Worm (Caenorhabditis elegans) whole organism, L3 larva: ENCODE measurements around the gene Y40C7B.4.

Experiments used
- R02D3.7 ChIP-seq: fragments of 150-350 bp; optimal IDR thresholded peaks from 2 replicates; lab custom pipeline; 2014; ENCODE audit warnings: missing biosample characterization, missing genetic modification characterization
- ZK546.5 ChIP-seq: sonication (generic microtip); optimal IDR thresholded peaks from 2 replicates; lab custom pipeline; 2017; ENCODE audit warnings: missing biosample characterization, missing genetic modification characterization
- aly-2 ChIP-seq: fragments of 150-350 bp; optimal IDR thresholded peaks from 2 replicates; lab custom pipeline; 2014; ENCODE audit warnings: missing biosample characterization, missing genetic modification characterization
- ama-1 ChIP-seq: fragments of 150-350 bp; optimal IDR thresholded peaks from 2 replicates; lab custom pipeline; 2018
- ceh-16 ChIP-seq: sonication (generic microtip); optimal IDR thresholded peaks from 2 replicates; lab custom pipeline; 2017; ENCODE audit warnings: missing biosample characterization, missing genetic modification characterization
- ceh-28 ChIP-seq: fragments of 150-350 bp; optimal IDR thresholded peaks from 2 replicates; lab custom pipeline; 2014; ENCODE audit warnings: missing biosample characterization, missing genetic modification reagents, missing genetic modification characterization
- ceh-9 ChIP-seq: sonication (generic microtip); optimal IDR thresholded peaks from 2 replicates; lab custom pipeline; 2018; ENCODE audit warnings: missing biosample characterization, missing genetic modification characterization
- daf-12 ChIP-seq: fragments of 150-350 bp; optimal IDR thresholded peaks from 2 replicates; lab custom pipeline; 2014; ENCODE audit warnings: missing biosample characterization, missing genetic modification reagents, missing genetic modification characterization
- egl-27 ChIP-seq: sonication (generic microtip); optimal IDR thresholded peaks from 4 replicates; lab custom pipeline; 2017; ENCODE audit warnings: missing biosample characterization, missing genetic modification reagents, missing genetic modification characterization
- elt-1 ChIP-seq: fragments of 150-350 bp; optimal IDR thresholded peaks from 2 replicates; lab custom pipeline; 2014; ENCODE audit warnings: missing biosample characterization, missing genetic modification characterization
- elt-2 ChIP-seq: sonication (generic microtip); optimal IDR thresholded peaks from 2 replicates; lab custom pipeline; 2016; ENCODE audit warnings: missing genetic modification reagents, mild to moderate bottlenecking, missing genetic modification characterization, missing compliant biosample characterization
- elt-3 ChIP-seq, 3 experiments: fragments of 150-350 bp in 1 of 3; sonication (generic microtip) in 2 of 3; optimal IDR thresholded peaks; 2 replicates in 2 of 3; 4 replicates in 1 of 3; lab custom pipeline; 2014 to 2017; ENCODE audit warnings: missing biosample characterization in 3 of 3, missing genetic modification characterization in 3 of 3
- eor-1 ChIP-seq, 2 experiments: fragments of 150-350 bp; optimal IDR thresholded peaks; 2 replicates each; lab custom pipeline; 2014 to 2018; ENCODE audit warnings: missing biosample characterization in 2 of 2, missing genetic modification characterization in 2 of 2
- fkh-10 ChIP-seq: sonication (generic microtip); optimal IDR thresholded peaks from 2 replicates; lab custom pipeline; 2017; ENCODE audit warnings: missing biosample characterization, missing genetic modification reagents, missing genetic modification characterization
- fos-1 ChIP-seq: fragments of 150-350 bp; optimal IDR thresholded peaks from 2 replicates; lab custom pipeline; 2014; ENCODE audit warnings: missing biosample characterization, missing genetic modification characterization
- hmg-11 ChIP-seq: sonication (generic microtip); optimal IDR thresholded peaks from 2 replicates; lab custom pipeline; 2016; ENCODE audit warnings: missing genetic modification characterization, missing compliant biosample characterization
- jun-1 ChIP-seq: fragments of 150-350 bp; optimal IDR thresholded peaks from 2 replicates; lab custom pipeline; 2014; ENCODE audit warnings: missing biosample characterization, missing genetic modification reagents, missing genetic modification characterization
- lin-15B ChIP-seq: fragments of 150-350 bp; optimal IDR thresholded peaks from 2 replicates; lab custom pipeline; 2014; ENCODE audit warnings: missing biosample characterization, missing genetic modification characterization
- lin-39 ChIP-seq: fragments of 150-350 bp; optimal IDR thresholded peaks from 2 replicates; lab custom pipeline; 2018; ENCODE audit warnings: missing biosample characterization, missing genetic modification reagents, missing genetic modification characterization
- lsy-12 ChIP-seq: sonication (generic microtip); optimal IDR thresholded peaks from 2 replicates; lab custom pipeline; 2016; ENCODE audit warnings: mild to moderate bottlenecking, missing genetic modification characterization, missing compliant biosample characterization
- mdl-1 ChIP-seq: fragments of 150-350 bp; optimal IDR thresholded peaks from 2 replicates; lab custom pipeline; 2014; ENCODE audit warnings: missing biosample characterization, missing genetic modification characterization
- mml-1 ChIP-seq: fragments of 150-350 bp; sonication (generic microtip); optimal IDR thresholded peaks from 3 replicates; lab custom pipeline; 2014; ENCODE audit warnings: missing biosample characterization, missing genetic modification characterization
- nfya-1 ChIP-seq: sonication (generic microtip); optimal IDR thresholded peaks from 2 replicates; lab custom pipeline; 2017; ENCODE audit warnings: missing genetic modification characterization, mild to moderate bottlenecking, missing compliant biosample characterization, antibody characterized with exemption, moderate library complexity; ENCODE audit not compliant: insufficient read depth
- nhr-237 ChIP-seq: fragments of 150-350 bp; optimal IDR thresholded peaks from 2 replicates; lab custom pipeline; 2014; ENCODE audit warnings: missing biosample characterization, missing genetic modification characterization
- nhr-25 ChIP-seq: sonication (generic microtip); optimal IDR thresholded peaks from 2 replicates; lab custom pipeline; 2017; ENCODE audit warnings: missing biosample characterization, missing genetic modification characterization
- nhr-28 ChIP-seq: fragments of 150-350 bp; optimal IDR thresholded peaks from 2 replicates; lab custom pipeline; 2014; ENCODE audit warnings: missing biosample characterization, missing genetic modification characterization
- nhr-43 ChIP-seq: sonication (generic microtip); optimal IDR thresholded peaks from 2 replicates; lab custom pipeline; 2016; ENCODE audit warnings: mild to moderate bottlenecking, missing genetic modification characterization, missing compliant biosample characterization; ENCODE audit not compliant: poor library complexity, severe bottlenecking
- nhr-67 ChIP-seq: fragments of 150-350 bp; optimal IDR thresholded peaks from 2 replicates; lab custom pipeline; 2014; ENCODE audit warnings: missing biosample characterization, missing genetic modification characterization
- nhr-76 ChIP-seq: fragments of 150-350 bp; sonication (generic microtip); optimal IDR thresholded peaks from 5 replicates; lab custom pipeline; 2014; ENCODE audit warnings: missing biosample characterization, missing genetic modification characterization
- pha-4 ChIP-seq: fragments of 150-350 bp; optimal IDR thresholded peaks from 2 replicates; lab custom pipeline; 2014; ENCODE audit warnings: missing biosample characterization, missing genetic modification reagents, missing genetic modification characterization
- pqm-1 ChIP-seq: fragments of 150-350 bp; optimal IDR thresholded peaks from 2 replicates; lab custom pipeline; 2017; ENCODE audit warnings: missing biosample characterization, missing genetic modification characterization, inconsistent platforms
- sea-2 ChIP-seq: fragments of 150-350 bp; sonication (generic microtip); optimal IDR thresholded peaks from 4 replicates; lab custom pipeline; 2014; ENCODE audit warnings: missing biosample characterization, missing genetic modification reagents, missing genetic modification characterization
- skn-1 ChIP-seq: fragments of 150-350 bp; optimal IDR thresholded peaks from 2 replicates; lab custom pipeline; 2014; ENCODE audit warnings: missing biosample characterization, missing genetic modification characterization
- snpc-4 ChIP-seq: fragments of 150-350 bp; optimal IDR thresholded peaks from 2 replicates; lab custom pipeline; 2014; ENCODE audit warnings: missing biosample characterization, missing genetic modification characterization
- tbx-2 ChIP-seq: sonication (generic microtip); optimal IDR thresholded peaks from 2 replicates; lab custom pipeline; 2016; ENCODE audit warnings: mild to moderate bottlenecking, missing genetic modification characterization, missing compliant biosample characterization
- unc-62 ChIP-seq: fragments of 150-350 bp; sonication (generic microtip); optimal IDR thresholded peaks from 4 replicates; lab custom pipeline; 2014; ENCODE audit warnings: missing biosample characterization, missing genetic modification reagents, missing genetic modification characterization
- zag-1 ChIP-seq: fragments of 150-350 bp; optimal IDR thresholded peaks from 2 replicates; lab custom pipeline; 2014; ENCODE audit warnings: missing biosample characterization, missing genetic modification characterization
- ztf-11 ChIP-seq: fragments of 150-350 bp; optimal IDR thresholded peaks from 2 replicates; lab custom pipeline; 2014; ENCODE audit warnings: missing biosample characterization, missing genetic modification characterization
- ztf-4 ChIP-seq: fragments of 150-350 bp; optimal IDR thresholded peaks from 2 replicates; lab custom pipeline; 2014; ENCODE audit warnings: missing biosample characterization, missing genetic modification characterization

Gene Y40C7B.4

ce11 chrX:17230108-17230507, 26.5 kb downstream of the Y40C7B.4 start, which contains the start of gene T25G12.6:
Gene T25G12.6 (minus strand): TSS chrX:17230208.
- TF ChIP-seq elt-1 (tag; lab: Kevin White, UChicago) (no peak), elt-2 (tag; lab: Kevin White, UChicago) (peak; percentile 52), daf-12 (tag; lab: Kevin White, UChicago) (no peak)

ce11 chrX:17227376-17227775, 29.2 kb downstream of the Y40C7B.4 start:
- TF ChIP-seq sea-2 (GFP tag; lab: Kevin White, UChicago) (no peak), ama-1 (lab: Kevin White, UChicago) (no peak), jun-1 (no peak), lin-39 (tag; lab: Kevin White, UChicago) (no peak), hmg-11 (tag; lab: Kevin White, UChicago) (no peak), daf-12 (tag; lab: Kevin White, UChicago) (no peak), fkh-10 (no peak), nhr-43 (tag; lab: Kevin White, UChicago) (no peak), nhr-25 (no peak), nhr-67 (tag; lab: Kevin White, UChicago) (no peak), nhr-28 (no peak), zag-1 (tag; lab: Kevin White, UChicago) (no peak), lsy-12 (tag; lab: Kevin White, UChicago) (no peak), ztf-11 (tag; lab: Kevin White, UChicago) (no peak), aly-2 (tag; lab: Kevin White, UChicago) (no peak), R02D3.7 (tag; lab: Kevin White, UChicago) (no peak), elt-3 (tag; optimal IDR thresholded peaks at IDR 0.05; lab: Kevin White, UChicago) (no peak), nhr-76 (tag; lab: Kevin White, UChicago) (no peak), unc-62 (GFP tag; lab: Kevin White, UChicago) (no peak)

- TF ChIP-seq nhr-237 (tag; lab: Kevin White, UChicago) (no peak), nfya-1 (tag; lab: Kevin White, UChicago) (peak; percentile 15), hmg-11 (tag; lab: Kevin White, UChicago) (peak; percentile 41), skn-1 (tag; lab: Kevin White, UChicago) (no peak), pha-4 (tag; lab: Kevin White, UChicago) (peak; percentile 46)
Measured at ce11 chrX:17221873-17222525, 34.6 kb downstream of the Y40C7B.4 start, which contains the start of gene rab-6.2. Gene rab-6.2 (plus strand): TSS chrX:17222475.

ce11 chrX:17217050-17217813, 39.4 kb downstream of the Y40C7B.4 start, which contains the start of gene acdh-7:
Gene acdh-7 (minus strand): TSS chrX:17217105.
- TF ChIP-seq elt-3 (tag; optimal IDR thresholded peaks at IDR 0.05; lab: Kevin White, UChicago) (peak in 2 of 3 experiments; percentile 21 to 38), egl-27 (tag; lab: Kevin White, UChicago) (no peak), pqm-1 (tag; lab: Kevin White, UChicago) (peak; percentile 20), nfya-1 (tag; lab: Kevin White, UChicago) (peak; percentile 28), elt-2 (tag; lab: Kevin White, UChicago) (peak; percentile 76), nhr-43 (tag; lab: Kevin White, UChicago) (peak; percentile 14), ztf-11 (tag; lab: Kevin White, UChicago) (no peak), ceh-28 (tag; lab: Kevin White, UChicago) (peak; percentile 64)
- TF ChIP-seq, all 47 proteins: peak for 6

- TF ChIP-seq unc-62 (GFP tag; lab: Kevin White, UChicago) (no peak), pqm-1 (tag; lab: Kevin White, UChicago) (peak; percentile 52), elt-1 (tag; lab: Kevin White, UChicago) (no peak), nhr-67 (tag; lab: Kevin White, UChicago) (no peak), nhr-25 (peak; percentile 17), mml-1 (no peak), nhr-43 (tag; lab: Kevin White, UChicago) (peak; percentile 46), lin-39 (tag; lab: Kevin White, UChicago) (no peak), ceh-28 (tag; lab: Kevin White, UChicago) (no peak), pha-4 (tag; lab: Kevin White, UChicago) (no peak), nfya-1 (tag; lab: Kevin White, UChicago) (peak; percentile 91), ztf-4 (tag; lab: Kevin White, UChicago) (no peak), lin-15B (tag; lab: Kevin White, UChicago) (no peak), ceh-16 (tag; lab: Kevin White, UChicago) (no peak), lsy-12 (tag; lab: Kevin White, UChicago) (no peak), mdl-1 (tag; lab: Kevin White, UChicago) (peak; percentile 39), ceh-9 (tag; lab: Kevin White, UChicago) (no peak), nhr-237 (tag; lab: Kevin White, UChicago) (no peak), sea-2 (GFP tag; lab: Kevin White, UChicago) (no peak), elt-3 (tag; optimal IDR thresholded peaks at IDR 0.05; lab: Kevin White, UChicago) (peak in 2 of 3 experiments; percentile 12 to 61), fkh-10 (no peak), tbx-2 (no peak), eor-1 (tag; optimal IDR thresholded peaks at IDR 0.05; lab: Kevin White, UChicago) (no peak), ZK546.5 (tag; lab: Kevin White, UChicago) (no peak), fos-1 (tag; lab: Kevin White, UChicago) (no peak), snpc-4 (tag; lab: Kevin White, UChicago) (no peak)
Measured at ce11 chrX:17216178-17216577, 40.4 kb downstream of the Y40C7B.4 start.
